Worm (Caenorhabditis elegans) whole organism, L2 larva: ENCODE results near the gene pigk-1.

ENCODE experiments used
- R02D3.7 ChIP-seq: fragments of 150-350 bp; optimal IDR thresholded peaks from 2 replicates; lab custom pipeline; 2014; ENCODE audit warnings: missing biosample characterization, missing genetic modification characterization
- lin-13 ChIP-seq: fragments of 150-350 bp; optimal IDR thresholded peaks from 2 replicates; lab custom pipeline; 2014; ENCODE audit warnings: missing biosample characterization, missing genetic modification reagents, missing genetic modification characterization
- nhr-237 ChIP-seq: fragments of 150-350 bp; optimal IDR thresholded peaks from 2 replicates; lab custom pipeline; 2014; ENCODE audit warnings: missing biosample characterization, missing genetic modification characterization
- snpc-4 ChIP-seq: fragments of 150-350 bp; optimal IDR thresholded peaks from 2 replicates; lab custom pipeline; 2014; ENCODE audit warnings: missing biosample characterization, missing genetic modification characterization
- unc-62 ChIP-seq: fragments of 150-350 bp; optimal IDR thresholded peaks from 2 replicates; lab custom pipeline; 2014; ENCODE audit warnings: missing biosample characterization, missing genetic modification reagents, missing genetic modification characterization

DNA sequence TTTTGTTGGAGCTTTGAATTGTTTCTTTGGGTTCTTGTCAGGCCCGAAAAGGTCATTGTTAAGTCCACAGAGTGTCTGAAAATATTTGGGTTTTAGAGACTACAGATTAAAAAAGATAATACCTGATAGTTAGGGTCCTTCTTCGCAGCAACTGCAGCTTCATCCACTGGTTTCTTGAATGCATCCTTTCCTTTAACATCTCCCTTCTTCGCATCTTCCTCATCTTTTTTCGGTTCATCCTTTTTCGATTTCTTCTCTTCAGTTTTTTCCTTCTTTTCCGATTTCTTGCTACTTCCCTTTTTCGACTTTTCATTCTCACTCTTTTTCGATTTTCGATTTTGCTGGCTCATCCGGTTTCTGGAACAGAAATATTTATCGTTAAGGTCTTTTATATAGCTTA is 6.3 kb downstream of the pigk-1 start:
- TF ChIP-seq R02D3.7 (no peak), snpc-4 (tag; lab: Kevin White, UChicago) (no peak), nhr-237 (tag; lab: Kevin White, UChicago) (no peak), lin-13 (GFP tag; lab: Kevin White, UChicago) (no peak), unc-62 (GFP tag; lab: Kevin White, UChicago) (no peak)
